Worm (Caenorhabditis elegans) whole organism, L4/young adult: Measurements from ENCODE around the gene asp-16.
"Not testable (repeated sequence)": the region's sequence is repeated elsewhere in the genome, so short reads cannot be mapped to it uniquely, and the experiment has no call there.

Experiments
- W03F9.2 ChIP-seq: fragments of 150-350 bp; optimal IDR thresholded peaks from 2 replicates; lab custom pipeline; 2014; ENCODE audit warnings: missing biosample characterization, missing genetic modification characterization
- dao-5 ChIP-seq: sonication (generic microtip); optimal IDR thresholded peaks from 2 replicates; lab custom pipeline; 2016; ENCODE audit warnings: missing genotype, missing genetic modification characterization, moderate library complexity, missing compliant biosample characterization
- him-1 ChIP-seq: sonication (generic microtip); optimal IDR thresholded peaks from 2 replicates; lab custom pipeline; 2016; ENCODE audit warnings: missing genotype, missing genetic modification reagents, missing genetic modification characterization, missing compliant biosample characterization

asp-16 gene

DNA sequence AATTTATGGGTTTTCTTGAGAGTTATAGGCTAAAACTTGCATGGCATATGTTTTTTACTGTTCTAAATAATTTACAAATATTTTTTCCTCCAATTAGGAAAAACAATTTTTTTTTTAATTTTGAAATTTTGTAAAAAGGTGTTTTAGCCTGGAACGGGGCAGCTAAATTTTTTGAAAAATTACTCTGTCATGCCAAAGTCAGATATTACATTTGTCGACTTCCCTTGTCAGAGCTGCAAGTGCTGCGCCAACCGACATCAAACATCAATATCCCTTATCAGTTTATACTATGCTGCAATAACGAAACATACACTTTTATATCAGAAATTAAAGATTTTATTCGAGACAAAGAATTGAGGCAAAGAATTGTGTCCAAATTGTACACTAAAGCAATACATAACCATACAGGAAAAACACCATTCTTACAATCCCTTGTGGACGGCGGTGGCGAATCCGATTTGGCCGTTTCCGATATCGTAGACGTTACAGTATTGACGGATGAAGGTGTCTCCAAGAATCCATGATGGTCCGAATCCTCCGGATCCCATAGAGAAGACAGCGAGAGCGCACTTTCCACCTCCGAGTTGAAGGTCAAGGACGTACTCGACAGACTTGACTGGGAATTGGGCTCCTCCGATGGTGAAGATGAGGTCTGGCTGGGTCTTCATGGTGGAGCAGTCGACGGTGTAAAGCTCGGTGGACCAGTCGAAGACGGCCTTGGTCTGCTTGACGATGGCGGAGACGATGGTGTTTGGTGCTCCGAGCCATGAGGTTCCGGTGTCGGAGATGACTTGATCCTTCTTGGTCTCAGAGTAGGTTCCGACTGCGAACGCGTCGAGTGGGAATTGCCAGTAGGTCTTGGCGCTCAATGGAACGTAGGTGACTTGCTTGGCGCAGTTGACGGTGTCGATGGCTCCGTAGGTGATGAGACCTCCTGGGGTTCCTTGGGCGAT is 7.0 kb upstream of the asp-16 start:
- no peak for TF ChIP-seq W03F9.2 (tag; lab: Kevin White, UChicago)
- no peak for TF ChIP-seq him-1 (tag; lab: Kevin White, UChicago)
- no peak for TF ChIP-seq dao-5 (tag; lab: Kevin White, UChicago)

DNA sequence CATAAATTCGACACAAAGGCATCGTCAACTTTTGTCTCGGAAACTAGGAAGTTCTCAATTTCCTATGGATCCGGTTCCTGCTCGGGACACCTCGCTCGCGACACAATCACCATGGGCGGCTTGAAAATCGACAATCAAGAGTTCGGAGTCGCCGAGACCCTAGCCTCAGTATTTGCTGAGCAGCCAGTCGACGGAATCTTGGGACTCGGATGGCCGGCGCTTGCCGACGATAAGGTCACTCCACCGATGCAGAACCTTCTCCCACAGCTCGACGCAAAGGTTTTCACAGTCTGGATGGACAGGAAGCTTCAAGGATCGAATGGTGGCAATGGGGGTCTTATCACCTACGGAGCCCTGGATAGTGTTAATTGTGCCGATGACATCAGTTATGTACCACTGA is 5.0 kb upstream of the asp-16 start:
- no peak for TF ChIP-seq him-1 (tag; lab: Kevin White, UChicago)
- no peak for TF ChIP-seq dao-5 (tag; lab: Kevin White, UChicago)
- no peak for TF ChIP-seq W03F9.2 (tag; lab: Kevin White, UChicago)

DNA sequence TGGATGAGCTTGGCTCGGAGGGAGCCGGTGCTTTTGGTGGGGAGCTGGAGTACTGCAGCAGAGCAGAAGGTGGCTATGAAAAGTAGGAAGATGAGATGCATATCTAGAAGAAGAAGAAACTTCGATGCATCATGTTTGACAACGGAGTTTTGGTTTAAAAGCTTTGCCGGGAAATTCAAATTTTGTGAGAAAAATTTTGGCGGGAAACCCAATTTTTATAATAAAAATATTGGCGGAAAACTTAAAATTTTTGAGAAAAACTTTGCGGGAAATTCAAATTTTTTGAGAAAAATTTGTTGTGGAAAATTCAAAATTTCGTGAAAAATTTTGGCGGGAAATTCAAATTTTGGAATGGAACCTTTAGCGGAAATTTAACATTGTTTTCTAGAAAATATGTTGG is 2.3 kb upstream of the asp-16 start, which contains the start of gene asp-15:
Gene asp-15 (minus strand): TSS at position 101 of the 400 bp plus-strand sequence.
- no peak for TF ChIP-seq W03F9.2 (tag; lab: Kevin White, UChicago)
- TF ChIP-seq him-1 (tag; lab: Kevin White, UChicago): no peak
- TF ChIP-seq dao-5 (tag; lab: Kevin White, UChicago): no peak

ce11 chrV:19037222-19037621 is 5.2 kb downstream of the asp-16 start, which contains the start of gene asp-17:
Gene asp-17, minus strand, starts transcription at chrV:19037322.
- TF ChIP-seq W03F9.2 (tag; lab: Kevin White, UChicago): no peak
- TF ChIP-seq dao-5 (tag; lab: Kevin White, UChicago): no peak
- no peak for TF ChIP-seq him-1 (tag; lab: Kevin White, UChicago)

ce11 chrV:19036061-19036460 is 6.3 kb downstream of the asp-16 start:
- TF ChIP-seq W03F9.2 (tag; lab: Kevin White, UChicago) (no peak), him-1 (tag; lab: Kevin White, UChicago) (no peak), dao-5 (tag; lab: Kevin White, UChicago) (no peak)

ce11 chrV:19031456-19031855 is 10.9 kb downstream of the asp-16 start, which contains the start of gene Y39B6A.27:
Gene Y39B6A.27, plus strand, starts transcription at chrV:19031756.
- TF ChIP-seq dao-5 (tag; lab: Kevin White, UChicago) (no peak), W03F9.2 (tag; lab: Kevin White, UChicago) (no peak), him-1 (tag; lab: Kevin White, UChicago) (no peak)

ce11 chrV:19027338-19027737 is 15.1 kb downstream of the asp-16 start:
- TF ChIP-seq dao-5 (tag; lab: Kevin White, UChicago) (no peak), W03F9.2 (tag; lab: Kevin White, UChicago) (no peak), him-1 (tag; lab: Kevin White, UChicago) (no peak)

DNA sequence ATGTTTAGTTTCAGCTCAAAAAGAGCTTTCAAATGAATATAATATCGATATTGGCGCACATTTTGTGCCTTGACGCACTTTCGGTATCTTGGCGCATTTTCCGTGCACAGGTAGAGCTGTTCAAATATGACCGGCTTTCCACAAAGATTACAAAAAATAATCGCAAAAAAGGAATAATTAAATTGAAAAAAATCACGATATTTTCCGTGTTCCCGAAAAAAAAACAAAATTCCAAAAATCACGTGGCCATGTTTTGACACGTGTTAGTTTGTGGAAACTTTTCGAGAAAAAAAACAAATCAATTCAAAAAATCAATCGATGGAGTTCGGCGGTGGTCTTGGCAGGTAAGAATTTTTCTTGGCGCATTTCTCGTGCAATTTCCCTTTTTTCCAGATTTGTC is 16.2 kb downstream of the asp-16 start, which contains the start of gene Y39B6A.25:
Gene Y39B6A.25 (plus strand): TSS at position 301 of the 400 bp plus-strand sequence.
- TF ChIP-seq dao-5 (tag; lab: Kevin White, UChicago): no peak

ce11 chrV:19024683-19025082 is 17.7 kb downstream of the asp-16 start, which contains the start of gene Y39B6A.29:
Gene Y39B6A.29, minus strand, starts transcription at chrV:19024783.
- TF ChIP-seq W03F9.2 (tag; lab: Kevin White, UChicago) (no peak), dao-5 (tag; lab: Kevin White, UChicago) (no peak), him-1 (tag; lab: Kevin White, UChicago) (no peak)

- TF ChIP-seq him-1 (tag; lab: Kevin White, UChicago) (no peak), W03F9.2 (tag; lab: Kevin White, UChicago) (no peak), dao-5 (tag; lab: Kevin White, UChicago) (no peak)
These were observed 23.2 kb downstream of the asp-16 start for ce11 chrV:19019239-19019638.

- TF ChIP-seq dao-5, him-1, W03F9.2 (tag; lab: Kevin White, UChicago): not testable (repeated sequence)
These were observed 28.1 kb downstream of the asp-16 start, which contains the start of gene Y39B6A.30 for ce11 chrV:19014273-19014672. Gene Y39B6A.30, plus strand, starts transcription at chrV:19014573.

- TF ChIP-seq dao-5 (tag; lab: Kevin White, UChicago) (no peak), W03F9.2 (tag; lab: Kevin White, UChicago) (no peak), him-1 (tag; lab: Kevin White, UChicago) (no peak)
These were observed 29.2 kb downstream of the asp-16 start for ce11 chrV:19013215-19013614.

ce11 chrV:19010405-19010804 is 32.0 kb downstream of the asp-16 start:
- TF ChIP-seq him-1 (tag; lab: Kevin White, UChicago): no peak
- TF ChIP-seq dao-5 (tag; lab: Kevin White, UChicago): no peak
- TF ChIP-seq W03F9.2 (tag; lab: Kevin White, UChicago): no peak
